Fruit fly (Drosophila melanogaster) whole organism, embryonic: ENCODE data around the gene CG12123.

Experiments used
- B-H2 ChIP-seq: fragments of 200-800 bp; sonication (Bioruptor generic); optimal IDR thresholded peaks from 2 replicates; lab custom pipeline; 2018; ENCODE audit warnings: missing biosample characterization, mild to moderate bottlenecking, missing genetic modification characterization
- CG10543 ChIP-seq: fragments of 200-800 bp; sonication (Bioruptor generic); optimal IDR thresholded peaks from 3 replicates; lab custom pipeline; 2017; ENCODE audit warnings: missing biosample characterization, mild to moderate bottlenecking, missing genetic modification characterization, moderate library complexity
- CG11504 ChIP-seq: fragments of 200-800 bp; sonication (Bioruptor generic); optimal IDR thresholded peaks from 3 replicates; lab custom pipeline; 2019; ENCODE audit warnings: missing biosample characterization, mild to moderate bottlenecking, missing genetic modification characterization, moderate library complexity
- CG12299 ChIP-seq: fragments of 200-800 bp; sonication (Bioruptor generic); optimal IDR thresholded peaks from 2 replicates; lab custom pipeline; 2018; ENCODE audit warnings: missing biosample characterization, mild to moderate bottlenecking, missing genetic modification characterization
- CG12942 ChIP-seq: fragments of 200-800 bp; sonication (Bioruptor generic); optimal IDR thresholded peaks from 3 replicates; lab custom pipeline; 2016; ENCODE audit warnings: missing biosample characterization, missing genetic modification characterization
- CG17385 ChIP-seq: fragments of 200-800 bp; sonication (Bioruptor generic); optimal IDR thresholded peaks from 3 replicates; lab custom pipeline; 2018; ENCODE audit warnings: missing biosample characterization, mild to moderate bottlenecking, missing genetic modification characterization
- CG18262 ChIP-seq: fragments of 200-800 bp; optimal IDR thresholded peaks from 3 replicates; lab custom pipeline; 2019; ENCODE audit warnings: missing biosample characterization, mild to moderate bottlenecking, missing genetic modification characterization, moderate library complexity
- CG30431 ChIP-seq: fragments of 200-800 bp; sonication (Bioruptor generic); optimal IDR thresholded peaks from 2 replicates; lab custom pipeline; 2017; ENCODE audit warnings: missing biosample characterization, missing genetic modification characterization
- CG31441 ChIP-seq: fragments of 200-800 bp; sonication (Bioruptor generic); IDR thresholded peaks from 2 replicates; pipeline ENCODE4 v1.3.6; 2022; ENCODE audit warnings: missing biosample characterization, missing genetic modification characterization
- CG32767 ChIP-seq: fragments of 200-800 bp; sonication (Bioruptor generic); IDR thresholded peaks from 2 replicates; pipeline ENCODE4 v1.3.6; 2022; ENCODE audit warnings: missing biosample characterization, missing genetic modification characterization
- CG3407 ChIP-seq: fragments of 200-800 bp; sonication (Bioruptor generic); optimal IDR thresholded peaks from 2 replicates; lab custom pipeline; 2018; ENCODE audit warnings: missing biosample characterization, mild to moderate bottlenecking, missing genetic modification characterization
- CG6791 ChIP-seq: fragments of 200-800 bp; sonication (Bioruptor generic); IDR thresholded peaks from 3 replicates; pipeline ENCODE4 v1.3.6; 2022; ENCODE audit warnings: missing biosample characterization, missing genetic modification characterization; ENCODE audit not compliant: partially characterized antibody
- CG7745 ChIP-seq: fragments of 200-800 bp; sonication (Bioruptor generic); optimal IDR thresholded peaks from 2 replicates; lab custom pipeline; 2018; ENCODE audit warnings: missing biosample characterization, mild to moderate bottlenecking, missing genetic modification characterization, moderate library complexity
- CG7928 ChIP-seq: fragments of 200-800 bp; sonication (Bioruptor generic); optimal IDR thresholded peaks from 2 replicates; lab custom pipeline; 2017; ENCODE audit warnings: missing biosample characterization, mild to moderate bottlenecking, missing genetic modification characterization
- CG8281 ChIP-seq: fragments of 200-800 bp; sonication (Bioruptor generic); optimal IDR thresholded peaks from 2 replicates; lab custom pipeline; 2018; ENCODE audit warnings: missing biosample characterization, mild to moderate bottlenecking, missing genetic modification characterization, moderate library complexity
- CG8765 ChIP-seq: fragments of 200-800 bp; sonication (Bioruptor generic); IDR thresholded peaks from 2 replicates; pipeline ENCODE4 v1.3.6; 2022; ENCODE audit warnings: missing biosample characterization, missing genetic modification characterization
- CG9797 ChIP-seq: fragments of 200-800 bp; sonication (Bioruptor generic); optimal IDR thresholded peaks from 3 replicates; lab custom pipeline; 2018; ENCODE audit warnings: missing biosample characterization, mild to moderate bottlenecking, missing genetic modification characterization
- CoRest ChIP-seq: fragments of 200-800 bp; sonication (Bioruptor generic); optimal IDR thresholded peaks from 3 replicates; lab custom pipeline; 2018; ENCODE audit warnings: missing biosample characterization, mild to moderate bottlenecking, missing genetic modification characterization, moderate library complexity
- ERR ChIP-seq: fragments of 200-800 bp; sonication (Bioruptor generic); optimal IDR thresholded peaks from 2 replicates; lab custom pipeline; 2016; ENCODE audit warnings: missing biosample characterization, missing genetic modification characterization
- Hr51 ChIP-seq, 2 experiments: fragments of 200-800 bp; sonication (Bioruptor generic); optimal IDR thresholded peaks; 2 replicates in 1 of 2; 3 replicates in 1 of 2; lab custom pipeline; 2016 to 2018; ENCODE audit warnings: missing biosample characterization in 2 of 2, missing genetic modification characterization in 2 of 2, mild to moderate bottlenecking in 1 of 2, moderate library complexity in 1 of 2
- MESR4 ChIP-seq: fragments of 200-800 bp; sonication (Bioruptor generic); optimal IDR thresholded peaks from 2 replicates; lab custom pipeline; 2018; ENCODE audit warnings: missing biosample characterization, mild to moderate bottlenecking, missing genetic modification characterization, moderate library complexity
- MTF-1 ChIP-seq: fragments of 200-800 bp; sonication (Bioruptor generic); optimal IDR thresholded peaks from 2 replicates; lab custom pipeline; 2018; ENCODE audit warnings: missing biosample characterization, mild to moderate bottlenecking, missing genetic modification characterization, borderline replicate concordance
- Optix ChIP-seq: fragments of 200-800 bp; sonication (Bioruptor generic); IDR thresholded peaks from 3 replicates; pipeline ENCODE4 v1.3.6; 2022; ENCODE audit warnings: missing biosample characterization, missing genetic modification characterization
- Pdp1 ChIP-seq, 2 experiments: fragments of 200-800 bp; sonication (Bioruptor generic); optimal IDR thresholded peaks; 3 replicates each; lab custom pipeline; 2016; ENCODE audit warnings: missing biosample characterization in 2 of 2, missing genetic modification characterization in 2 of 2, mild to moderate bottlenecking in 1 of 2, moderate library complexity in 1 of 2
- Ssrp ChIP-seq: fragments of 200-800 bp; sonication (Bioruptor generic); optimal IDR thresholded peaks from 2 replicates; lab custom pipeline; 2018; ENCODE audit warnings: missing biosample characterization, mild to moderate bottlenecking, missing genetic modification characterization, moderate library complexity
- al ChIP-seq: fragments of 200-800 bp; sonication (Bioruptor generic); IDR thresholded peaks from 2 replicates; pipeline ENCODE4 v1.3.6; 2022; ENCODE audit warnings: missing biosample characterization, missing genetic modification characterization
- ash1 ChIP-seq: fragments of 200-800 bp; sonication (Bioruptor generic); optimal IDR thresholded peaks from 2 replicates; lab custom pipeline; 2018; ENCODE audit warnings: missing biosample characterization, mild to moderate bottlenecking, missing genetic modification characterization
- cg ChIP-seq: fragments of 200-800 bp; sonication (Bioruptor generic); optimal IDR thresholded peaks from 3 replicates; lab custom pipeline; 2019; ENCODE audit warnings: missing biosample characterization, mild to moderate bottlenecking, missing genetic modification characterization, moderate library complexity
- chinmo ChIP-seq: fragments of 200-800 bp; sonication (Bioruptor generic); IDR thresholded peaks from 4 replicates; pipeline ENCODE4 v1.3.6; 2022; ENCODE audit warnings: missing biosample characterization, missing genetic modification characterization; ENCODE audit not compliant: partially characterized antibody
- chn ChIP-seq: fragments of 200-800 bp; sonication (Bioruptor generic); optimal IDR thresholded peaks from 2 replicates; lab custom pipeline; 2016; ENCODE audit warnings: missing biosample characterization, missing genetic modification characterization
- croc ChIP-seq: fragments of 200-800 bp; sonication (Bioruptor generic); conservative IDR thresholded peaks from 3 replicates; pipeline ENCODE4 v1.3.6; 2022; ENCODE audit warnings: missing biosample characterization, missing genetic modification characterization
- dan ChIP-seq: fragments of 200-800 bp; sonication (Bioruptor generic); IDR thresholded peaks from 2 replicates; pipeline ENCODE4 v1.3.6; 2022; ENCODE audit warnings: missing biosample characterization, missing genetic modification characterization
- dati ChIP-seq: fragments of 200-800 bp; sonication (Bioruptor generic); IDR thresholded peaks from 2 replicates; pipeline ENCODE4 v1.3.6; 2022; ENCODE audit warnings: missing biosample characterization, missing genetic modification characterization
- kay ChIP-seq: fragments of 200-800 bp; sonication (Bioruptor generic); optimal IDR thresholded peaks from 2 replicates; lab custom pipeline; 2016; ENCODE audit warnings: missing biosample characterization, missing genetic modification characterization
- pb ChIP-seq: fragments of 200-800 bp; sonication (Bioruptor generic); optimal IDR thresholded peaks from 3 replicates; lab custom pipeline; 2016; ENCODE audit warnings: missing biosample characterization, missing genetic modification characterization
- pita ChIP-seq: fragments of 200-800 bp; sonication (Bioruptor generic); optimal IDR thresholded peaks from 2 replicates; lab custom pipeline; 2017; ENCODE audit warnings: missing biosample characterization, mild to moderate bottlenecking, missing genetic modification characterization
- rib ChIP-seq: fragments of 200-800 bp; sonication (Bioruptor generic); IDR thresholded peaks from 2 replicates; pipeline ENCODE4 v1.3.6; 2022; ENCODE audit warnings: missing biosample characterization, missing genetic modification characterization
- scrt ChIP-seq: fragments of 200-800 bp; sonication (Bioruptor generic); optimal IDR thresholded peaks from 2 replicates; lab custom pipeline; 2018; ENCODE audit warnings: missing biosample characterization, mild to moderate bottlenecking, missing genetic modification characterization, moderate library complexity
- sens ChIP-seq: fragments of 200-800 bp; sonication (Bioruptor generic); peaks from one replicate; lab custom pipeline; 2016; ENCODE audit warnings: missing biosample characterization, missing genetic modification characterization
- so ChIP-seq: fragments of 200-800 bp; sonication (Bioruptor generic); IDR thresholded peaks from 3 replicates; pipeline ENCODE4 v1.3.6; 2022; ENCODE audit warnings: missing biosample characterization, missing genetic modification characterization
- sug ChIP-seq: fragments of 200-800 bp; optimal IDR thresholded peaks from 2 replicates; lab custom pipeline; 2019; ENCODE audit warnings: missing biosample characterization, mild to moderate bottlenecking, missing genetic modification characterization, moderate library complexity
- yki ChIP-seq: fragments of >200 bp; optimal IDR thresholded peaks from 3 replicates; lab custom pipeline; 2018
- z ChIP-seq: fragments of 200-800 bp; sonication (Bioruptor generic); IDR thresholded peaks from 3 replicates; pipeline ENCODE4 v1.3.6; 2022; ENCODE audit warnings: missing biosample characterization, missing genetic modification characterization

Gene CG12123

dm6 chrX:8469606-8470005, 27.5 kb upstream of the CG12123 start:
- TF ChIP-seq Pdp1 (GFP tag; optimal IDR thresholded peaks at IDR 0.05; lab: Kevin White, UChicago) (peak in 1 of 2 experiments; percentile 68), rib (GFP tag; lab: Robert Waterston, UW) (no peak), CG18262 (no peak), Hr51 (GFP tag; optimal IDR thresholded peaks at IDR 0.05; lab: Kevin White, UChicago) (no peak)

- TF ChIP-seq sug (tag; lab: Kevin White, UChicago) = peak; percentile 25
- TF ChIP-seq Pdp1 (GFP tag; optimal IDR thresholded peaks at IDR 0.05; lab: Kevin White, UChicago) = peak in 1 of 2 experiments; percentile 24
- TF ChIP-seq Ssrp = no peak
- no peak for TF ChIP-seq CG12299 (tag; lab: Kevin White, UChicago)
Observed at dm6 chrX:8468962-8469459, 26.9 kb upstream of the CG12123 start, which contains the start of gene CG12116. Gene CG12116, minus strand, starts transcription at chrX:8469012.

dm6 chrX:8466729-8467215, 24.6 kb upstream of the CG12123 start:
- peak; percentile 20 for TF ChIP-seq CG8281 (tag; lab: Kevin White, UChicago)
- TF ChIP-seq CG30431 (GFP tag; lab: Kevin White, UChicago) = no peak
- TF ChIP-seq MTF-1 (GFP tag; lab: Kevin White, UChicago) = no peak
- no peak for TF ChIP-seq z (GFP tag; lab: Robert Waterston, UW)
- TF ChIP-seq ash1 (GFP tag; lab: Kevin White, UChicago) = no peak
- peak; percentile 91 for TF ChIP-seq CG11504
- peak; percentile 4 for TF ChIP-seq sens

DNA sequence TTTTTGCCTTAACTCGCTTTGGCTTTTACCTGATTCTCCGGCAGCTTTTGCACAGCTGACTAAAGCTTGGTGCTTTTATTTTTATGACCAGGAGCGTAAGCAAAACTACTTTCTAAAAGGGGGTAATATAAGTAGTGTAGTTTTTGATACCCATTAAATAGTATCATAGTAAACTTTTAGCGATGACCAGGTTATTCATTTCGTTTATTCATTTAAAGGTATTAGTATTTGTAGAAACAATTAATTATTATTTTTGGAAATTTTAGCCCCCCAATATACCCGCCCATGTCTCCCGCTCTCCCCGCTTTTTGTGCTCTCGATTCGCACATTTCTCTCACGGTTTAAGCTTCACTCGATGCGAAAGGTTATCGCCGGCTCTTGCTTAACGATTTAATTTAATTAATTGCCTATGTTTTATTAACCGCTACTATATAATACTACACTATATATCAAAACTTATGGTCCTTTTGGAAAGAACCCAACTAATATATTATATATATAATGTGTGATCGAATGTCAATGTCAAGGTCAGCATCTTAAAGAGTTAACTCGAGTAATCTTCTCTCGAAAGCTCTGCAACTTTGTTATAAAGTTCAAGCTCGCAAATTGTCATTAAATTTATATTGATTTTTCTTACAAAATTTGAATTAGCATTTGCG, 22.4 kb upstream of the CG12123 start, which contains the start of gene Sptr:
TSS of gene Sptr (minus strand) at position 61 of the 659 bp plus-strand sequence.
- peak; percentile 39 for TF ChIP-seq CG3407 (GFP tag; lab: Kevin White, UChicago)
- TF ChIP-seq Optix = peak; percentile 36; the same call in 1 of the 3 replicates
- no peak for TF ChIP-seq CG7745 (tag; lab: Kevin White, UChicago)
- TF ChIP-seq CG8765 (GFP tag; lab: Robert Waterston, UW) = peak; percentile 63; the same call in 1 of the 2 replicates
- TF ChIP-seq al (GFP tag; lab: Robert Waterston, UW) = peak; percentile 88
- peak; percentile 75 for TF ChIP-seq CG18262
- TF ChIP-seq CG31441 (GFP tag; lab: Robert Waterston, UW) = peak; percentile 86
- TF ChIP-seq croc = peak; percentile 41; the same call in 1 of the 3 replicates
- peak; percentile 66 for TF ChIP-seq kay (GFP tag; lab: Kevin White, UChicago)
- TF ChIP-seq pb (GFP tag; lab: Kevin White, UChicago) = peak; percentile 25
- TF ChIP-seq CoRest (tag; lab: Kevin White, UChicago) = peak; percentile 90
- TF ChIP-seq CG9797 (GFP tag; lab: Kevin White, UChicago) = no peak
- no peak for TF ChIP-seq CG6791 (GFP tag; lab: Robert Waterston, UW)
- no peak for TF ChIP-seq yki
- TF ChIP-seq so (GFP tag; lab: Robert Waterston, UW) = peak; percentile 91
- TF ChIP-seq cg (GFP tag; lab: Kevin White, UChicago) = no peak
- TF ChIP-seq ERR (GFP tag; lab: Kevin White, UChicago) = peak; percentile 70
- no peak for TF ChIP-seq chinmo
- TF ChIP-seq CG10543 (GFP tag; lab: Kevin White, UChicago) = peak; percentile 91
- TF ChIP-seq pita = no peak
- peak; percentile 73 for TF ChIP-seq CG32767 (GFP tag; lab: Robert Waterston, UW)
- peak; percentile 84 for TF ChIP-seq CG17385
- TF ChIP-seq MESR4 (GFP tag; lab: Kevin White, UChicago) = no peak
- peak; percentile 50 for TF ChIP-seq chn (GFP tag; lab: Kevin White, UChicago)
- TF ChIP-seq dan (GFP tag; lab: Robert Waterston, UW) = no peak
- peak; percentile 93 for TF ChIP-seq B-H2 (GFP tag; lab: Kevin White, UChicago)
- 0 out of 2 replicates have a peak, but pooled peaks have one; percentile 6 for TF ChIP-seq dati
- TF ChIP-seq CG7928 (GFP tag; lab: Kevin White, UChicago) = peak; percentile 62
- TF ChIP-seq scrt = peak; percentile 89
- TF ChIP-seq CG12942 = peak; percentile 74
